Fruit fly (Drosophila melanogaster): ENCODE measurements around the gene RpL26.

The RpL26 gene

dm6 chr3L:18869035-18869826 is 29.4 kb upstream of the RpL26 start, which contains the start of gene Grx1 (continued):
- TF ChIP-seq CG11093 (GFP tag; IDR thresholded peaks at IDR 0.05) (no peak), inv (GFP tag; IDR thresholded peaks at IDR 0.05; ENCODE audit: partially characterized antibody) (no peak), CG8089 (GFP tag; optimal IDR thresholded peaks at IDR 0.05) (no peak), tap (tag; optimal IDR thresholded peaks at IDR 0.05) (peak; percentile 61), btn (GFP tag; optimal IDR thresholded peaks at IDR 0.05) (no peak), Tbp (GFP tag; optimal IDR thresholded peaks at IDR 0.05) (no peak), CG3847 (GFP tag; IDR thresholded peaks at IDR 0.05) (peak; percentile 48), emc (GFP tag; optimal IDR thresholded peaks at IDR 0.05) (no peak), danr (GFP tag; IDR thresholded peaks at IDR 0.05) (no peak), CG10462 (GFP tag; optimal IDR thresholded peaks at IDR 0.05) (no peak), her (GFP tag; optimal IDR thresholded peaks at IDR 0.05) (no peak), al (GFP tag; IDR thresholded peaks at IDR 0.05) (0 out of 2 replicates have a peak, but pooled peaks have one; percentile 38), Gsc (GFP tag; IDR thresholded peaks at IDR 0.05) (no peak), nerfin-2 (GFP tag; IDR thresholded peaks at IDR 0.05; ENCODE audit: partially characterized antibody) (no peak), jumu (GFP tag; optimal IDR thresholded peaks at IDR 0.05) (no peak), GATAe (GFP tag; conservative IDR thresholded peaks at IDR 0.05) (peak; percentile 81), CG1602 (GFP tag; optimal IDR thresholded peaks at IDR 0.05) (peak; percentile 47), Xbp1 (GFP tag; optimal IDR thresholded peaks at IDR 0.05) (peak; percentile 68), ATbp (GFP tag; optimal IDR thresholded peaks at IDR 0.05) (peak; percentile 8), slbo (GFP tag; IDR thresholded peaks at IDR 0.05) (peak; percentile 54; the same call in 1 of the 2 replicates), Eip74EF (GFP tag; optimal IDR thresholded peaks at IDR 0.05) (no peak), gro (GFP tag; optimal IDR thresholded peaks at IDR 0.05) (no peak), CG5180 (GFP tag; optimal IDR thresholded peaks at IDR 0.05) (peak; percentile 6), Rfx (GFP tag; IDR thresholded peaks at IDR 0.05) (peak; percentile 53), NC2β (GFP tag; optimal IDR thresholded peaks at IDR 0.05) (peak; percentile 53), bbx (GFP tag; IDR thresholded peaks at IDR 0.05; ENCODE audit: partially characterized antibody) (no peak), Oaz (GFP tag; IDR thresholded peaks at IDR 0.05) (no peak), CG9932 (GFP tag; IDR thresholded peaks at IDR 0.05) (peak; percentile 46; the same call in 1 of the 2 replicates), CG8765 (GFP tag; IDR thresholded peaks at IDR 0.05) (no peak), CG14667 (GFP tag; IDR thresholded peaks at IDR 0.05) (no peak), CG2116 (GFP tag; optimal IDR thresholded peaks at IDR 0.05) (peak; percentile 66), CG6175 (GFP tag; IDR thresholded peaks at IDR 0.05) (no peak), Doc2 (GFP tag; IDR thresholded peaks at IDR 0.05) (no peak), CG2678 (tag; optimal IDR thresholded peaks at IDR 0.05) (peak; percentile 63), amos (GFP tag; IDR thresholded peaks at IDR 0.05; ENCODE audit: partially characterized antibody) (no peak), gcm2 (GFP tag; optimal IDR thresholded peaks at IDR 0.05) (no peak), trem (tag; optimal IDR thresholded peaks at IDR 0.05) (peak; percentile 59), sima (GFP tag; optimal IDR thresholded peaks at IDR 0.05) (no peak), crp (GFP tag; optimal IDR thresholded peaks at IDR 0.05) (peak; percentile 49 to 90), Atf6 (GFP tag; IDR thresholded peaks at IDR 0.05) (no peak), Taf1 (GFP tag; IDR thresholded peaks at IDR 0.05) (peak; percentile 32; the same call in 1 of the 2 replicates), Deaf1 (tag; optimal IDR thresholded peaks at IDR 0.05) (peak; percentile 21), row (GFP tag; IDR thresholded peaks at IDR 0.05) (peak; percentile 73), CG10321 (GFP tag; IDR thresholded peaks at IDR 0.05) (no peak), Dip3 (GFP tag; optimal IDR thresholded peaks at IDR 0.05) (peak; percentile 4), CG1529 (GFP tag; optimal IDR thresholded peaks at IDR 0.05) (peak; percentile 50), ara (GFP tag; IDR thresholded peaks at IDR 0.05) (no peak), Neu2 (GFP tag; optimal IDR thresholded peaks at IDR 0.05; ENCODE audit: borderline replicate concordance) (no peak), Dll (GFP tag; IDR thresholded peaks at IDR 0.05; ENCODE audit: partially characterized antibody) (no peak), gsb-n (tag; optimal IDR thresholded peaks at IDR 0.05) (peak; percentile 54)
